Fruit fly (Drosophila melanogaster): ENCODE data around the gene CG43155.

The CG43155 gene

DNA sequence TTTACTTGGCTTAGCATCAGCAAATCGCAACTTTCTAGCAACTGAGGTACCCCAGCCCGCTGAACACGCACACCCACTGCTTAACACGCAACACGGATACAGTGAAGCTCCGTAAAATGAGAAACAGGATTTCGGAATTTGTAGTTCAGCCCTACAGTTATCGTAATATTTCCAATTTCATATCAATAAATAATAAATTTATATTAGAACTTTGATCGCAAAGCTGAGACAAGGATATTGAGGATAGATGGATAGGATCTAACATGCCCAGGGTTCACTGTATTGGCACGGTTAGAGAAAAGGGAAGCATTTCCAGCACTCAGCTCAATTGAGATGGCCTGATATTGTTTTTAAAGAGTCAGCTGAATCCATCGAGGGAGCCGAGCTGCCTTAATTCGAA lies 40.4 kb upstream of the CG43155 start (continued):
- TF ChIP-seq slbo (GFP tag; IDR thresholded peaks at IDR 0.05) (peak; percentile 43; the same call in 1 of the 2 replicates), tup (GFP tag; optimal IDR thresholded peaks at IDR 0.05) (no peak), ara (GFP tag; IDR thresholded peaks at IDR 0.05) (no peak), twi (tag; optimal IDR thresholded peaks at IDR 0.05) (no peak), CG17186 (GFP tag; optimal IDR thresholded peaks at IDR 0.05) (no peak), crp (GFP tag; optimal IDR thresholded peaks at IDR 0.05) (no peak), Asciz (GFP tag; optimal IDR thresholded peaks at IDR 0.05) (no peak), ase (GFP tag; IDR thresholded peaks at IDR 0.05) (0 out of 3 replicates have a peak, but pooled peaks have one; percentile 38), Ets65A (GFP tag) (no peak), CG12659 (GFP tag; optimal IDR thresholded peaks at IDR 0.05) (no peak), tio (GFP tag; optimal IDR thresholded peaks at IDR 0.05) (no peak), CG34224 (GFP tag; IDR thresholded peaks at IDR 0.05; ENCODE audit: partially characterized antibody) (no peak), CG10209 (GFP tag; optimal IDR thresholded peaks at IDR 0.05) (no peak), CG30431 (GFP tag; optimal IDR thresholded peaks at IDR 0.05) (no peak), CG14965 (GFP tag; optimal IDR thresholded peaks at IDR 0.05; ENCODE audit: borderline replicate concordance) (no peak), tap (tag; optimal IDR thresholded peaks at IDR 0.05) (peak; percentile 7), CG14667 (GFP tag; IDR thresholded peaks at IDR 0.05) (no peak), zen2 (GFP tag; IDR thresholded peaks at IDR 0.05; ENCODE audit: partially characterized antibody) (no peak), mam (GFP tag; optimal IDR thresholded peaks at IDR 0.05) (no peak), ewg (GFP tag; optimal IDR thresholded peaks at IDR 0.05) (no peak), cwo (GFP tag; optimal IDR thresholded peaks at IDR 0.05) (no peak), sug (tag; optimal IDR thresholded peaks at IDR 0.05) (no peak), H15 (GFP tag; IDR thresholded peaks at IDR 0.05) (no peak), CrebB (tag; optimal IDR thresholded peaks at IDR 0.05) (no peak), sna (GFP tag; IDR thresholded peaks at IDR 0.05; ENCODE audit: partially characterized antibody) (no peak), emc (GFP tag; optimal IDR thresholded peaks at IDR 0.05) (no peak), CG5245 (GFP tag; optimal IDR thresholded peaks at IDR 0.05) (no peak), CG15514 (GFP tag; optimal IDR thresholded peaks at IDR 0.05) (no peak), CG31365 (tag; optimal IDR thresholded peaks at IDR 0.05) (no peak), grn (GFP tag; optimal IDR thresholded peaks at IDR 0.05) (no peak), bcd (GFP tag; optimal IDR thresholded peaks at IDR 0.05) (peak; percentile 1), CG15269 (tag; optimal IDR thresholded peaks at IDR 0.05) (peak; percentile 17), CG11093 (GFP tag; IDR thresholded peaks at IDR 0.05) (no peak), Ptx1 (GFP tag; IDR thresholded peaks at IDR 0.05) (peak; percentile 32; the same call in 1 of the 2 replicates), repo (GFP tag; optimal IDR thresholded peaks at IDR 0.05) (no peak), run (tag; optimal IDR thresholded peaks at IDR 0.05) (no peak), al (GFP tag; IDR thresholded peaks at IDR 0.05) (no peak), Jarid2 (GFP tag; optimal IDR thresholded peaks at IDR 0.05) (no peak), Trl (optimal IDR thresholded peaks at IDR 0.05) (no peak), Trl (GFP tag; optimal IDR thresholded peaks at IDR 0.05) (no peak), schlank (tag; optimal IDR thresholded peaks at IDR 0.05) (no peak), CG13424 (tag; optimal IDR thresholded peaks at IDR 0.05) (peak; percentile 28), CG8765 (GFP tag; IDR thresholded peaks at IDR 0.05) (no peak), eve (GFP tag; optimal IDR thresholded peaks at IDR 0.05) (no peak), CG3163 (GFP tag; optimal IDR thresholded peaks at IDR 0.05) (no peak), CG14014 (GFP tag; IDR thresholded peaks at IDR 0.05) (peak; percentile 31; the same call in 1 of the 2 replicates), H2.0 (GFP tag; IDR thresholded peaks at IDR 0.05) (no peak), toy (GFP tag; IDR thresholded peaks at IDR 0.05) (no peak), dysf (GFP tag; IDR thresholded peaks at IDR 0.05) (peak; percentile 39; the same call in 1 of the 3 replicates), CG31224 (GFP tag; IDR thresholded peaks at IDR 0.05) (no peak), Med (GFP tag) (peak; percentile 25), tx (GFP tag; optimal IDR thresholded peaks at IDR 0.05) (no peak)
